Fruit fly (Drosophila melanogaster) whole organism, adult: ENCODE measurements around the gene CG9008.

Experiments
- CG11617 ChIP-seq: fragments of 200-800 bp; sonication (Bioruptor generic); optimal IDR thresholded peaks from 2 replicates; lab custom pipeline; 2017; ENCODE audit warnings: mild to moderate bottlenecking, missing biosample characterization, missing genetic modification reagents, missing genetic modification characterization
- CG14711 ChIP-seq: fragments of 200-800 bp; sonication (Bioruptor generic); optimal IDR thresholded peaks from 2 replicates; lab custom pipeline; 2018; ENCODE audit warnings: missing biosample characterization, mild to moderate bottlenecking, missing genetic modification characterization, moderate library complexity
- CG1620 ChIP-seq: fragments of 200-800 bp; sonication (Bioruptor generic); optimal IDR thresholded peaks from 2 replicates; lab custom pipeline; 2016; ENCODE audit warnings: missing biosample characterization, missing genetic modification characterization
- CG5204 ChIP-seq: fragments of 200-800 bp; sonication (Bioruptor generic); optimal IDR thresholded peaks from 2 replicates; lab custom pipeline; 2016; ENCODE audit warnings: missing biosample characterization, missing genetic modification characterization
- Hr96 ChIP-seq: fragments of 200-800 bp; sonication (Bioruptor generic); optimal IDR thresholded peaks from 2 replicates; lab custom pipeline; 2016; ENCODE audit warnings: missing biosample characterization, missing genetic modification characterization
- Mnt ChIP-seq: fragments of 200-800 bp; sonication (Bioruptor generic); optimal IDR thresholded peaks from 2 replicates; lab custom pipeline; 2016; ENCODE audit warnings: missing biosample characterization, mild to moderate bottlenecking, missing genetic modification characterization
- bab1 ChIP-seq: fragments of 200-800 bp; sonication (Bioruptor generic); optimal IDR thresholded peaks from 3 replicates; lab custom pipeline; 2019; ENCODE audit warnings: missing biosample characterization, mild to moderate bottlenecking, missing genetic modification characterization, moderate library complexity
- kay ChIP-seq: fragments of 200-800 bp; sonication (Bioruptor generic); peaks from one replicate; lab custom pipeline; 2016; ENCODE audit warnings: missing biosample characterization, missing genetic modification characterization, borderline replicate concordance
- ovo ChIP-seq: fragments of 200-800 bp; sonication (Bioruptor generic); optimal IDR thresholded peaks from 2 replicates; lab custom pipeline; 2016; ENCODE audit warnings: missing biosample characterization, missing genetic modification characterization
- tj ChIP-seq: fragments of 200-800 bp; sonication (Bioruptor generic); optimal IDR thresholded peaks from 3 replicates; lab custom pipeline; 2017; ENCODE audit warnings: missing biosample characterization, mild to moderate bottlenecking, missing genetic modification characterization, moderate library complexity
- toe ChIP-seq: fragments of 200-800 bp; sonication (Bioruptor generic); optimal IDR thresholded peaks from 2 replicates; lab custom pipeline; 2016; ENCODE audit warnings: missing biosample characterization, missing genetic modification characterization

DNA sequence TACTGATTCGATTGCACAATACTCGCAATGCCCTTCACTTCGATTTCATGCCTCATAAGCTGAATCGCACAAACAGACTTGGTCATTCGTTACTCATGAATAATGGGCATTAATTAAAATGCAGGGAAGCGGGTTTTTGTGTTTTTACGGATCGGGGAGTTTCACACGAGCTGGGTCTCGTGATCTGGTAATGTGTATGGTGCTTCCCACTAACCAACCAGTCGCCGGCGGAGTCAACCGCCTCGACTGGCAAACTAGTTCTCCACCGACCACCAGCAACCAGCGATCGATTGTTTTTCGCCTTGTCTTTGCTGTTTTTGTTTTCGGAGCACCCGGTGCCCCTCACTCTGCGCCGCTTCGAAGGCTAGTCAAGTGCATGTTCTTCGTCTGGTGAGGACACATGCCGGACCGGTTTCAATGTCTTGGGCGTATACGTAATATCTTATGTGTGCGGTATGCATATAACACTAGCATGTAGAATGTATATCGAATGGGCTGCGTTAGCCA lies 24.6 kb upstream of the CG9008 start:
- TF ChIP-seq bab1 (GFP tag; lab: Kevin White, UChicago), result no peak
- no peak for TF ChIP-seq tj (GFP tag; lab: Kevin White, UChicago)
- no peak for TF ChIP-seq CG1620 (GFP tag; lab: Kevin White, UChicago)
- TF ChIP-seq Hr96 (GFP tag; lab: Kevin White, UChicago), result no peak
- no peak for TF ChIP-seq kay (GFP tag; lab: Kevin White, UChicago)
- TF ChIP-seq Mnt (GFP tag; lab: Kevin White, UChicago), result no peak
- TF ChIP-seq CG14711, result no peak
- no peak for TF ChIP-seq toe (GFP tag; lab: Kevin White, UChicago)
- no peak for TF ChIP-seq ovo (GFP tag; lab: Kevin White, UChicago)
- TF ChIP-seq CG5204 (GFP tag; lab: Kevin White, UChicago), result no peak
- no peak for TF ChIP-seq CG11617 (GFP tag; lab: Kevin White, UChicago)
